Worm (Caenorhabditis elegans) whole organism, midembryonic: ENCODE results near the gene popl-5.

Source experiments
- T22C8.4 ChIP-seq: fragments of 200-800 bp; sonication (Bioruptor generic); IDR thresholded peaks from 2 replicates; pipeline ENCODE4 v1.3.6; 2022; ENCODE audit warnings: missing genetic modification characterization, missing compliant biosample characterization
- tab-1 ChIP-seq: fragments of 200-800 bp; sonication (Bioruptor generic); IDR thresholded peaks from 2 replicates; pipeline ENCODE4 v1.3.6; 2022; ENCODE audit warnings: missing genetic modification characterization, missing compliant biosample characterization

- TF ChIP-seq tab-1 (GFP tag; lab: Robert Waterston, UW): no peak
- no peak for TF ChIP-seq T22C8.4 (GFP tag; lab: Robert Waterston, UW)
These were observed 18.5 kb upstream of the popl-5 start for ce11 chrIII:11505621-11506020.
